Fruit fly (Drosophila melanogaster): ENCODE data around the gene kibra.

DNA sequence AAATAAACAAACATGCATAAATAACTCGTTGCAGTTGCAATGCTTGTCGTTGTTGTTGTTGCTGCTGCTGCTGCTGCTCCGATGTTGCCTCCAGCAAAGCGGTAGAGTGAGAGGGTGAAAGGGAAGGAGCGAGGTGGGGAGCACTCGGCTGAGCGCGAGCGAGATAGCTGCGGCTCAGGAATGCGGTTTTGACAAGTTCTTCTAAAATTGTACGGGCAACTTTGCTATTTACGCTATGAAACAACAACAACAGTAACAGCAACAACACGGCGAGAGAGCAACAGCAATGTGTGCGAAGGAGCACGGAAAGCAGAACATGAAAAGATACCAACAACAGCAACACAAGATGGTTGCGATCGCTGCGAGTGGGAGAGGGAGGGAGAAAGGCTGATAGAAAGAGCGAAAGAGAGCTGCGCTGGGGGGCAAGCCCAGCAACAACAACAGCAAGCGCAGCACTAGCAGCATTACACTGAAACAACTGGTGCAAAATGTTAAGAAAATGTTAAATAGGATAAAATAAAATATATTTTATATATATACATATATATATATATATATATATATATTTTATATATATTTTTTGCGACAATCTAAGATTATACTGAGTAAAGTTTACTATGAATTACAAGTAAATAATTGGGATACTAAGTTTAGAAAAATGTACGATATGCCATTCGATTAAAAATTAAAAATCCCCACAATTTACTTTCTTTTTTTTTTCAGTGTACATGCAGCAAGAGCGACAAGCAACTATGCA, 9.7 kb downstream of the kibra start:
- TF ChIP-seq fd96Ca (GFP tag; IDR thresholded peaks at IDR 0.05) = peak; percentile 75
- TF ChIP-seq gl (tag; optimal IDR thresholded peaks at IDR 0.05) = peak; percentile 72
- peak; percentile 92 for TF ChIP-seq CG9948 (tag; optimal IDR thresholded peaks at IDR 0.05)
- peak; percentile 63 for TF ChIP-seq CG34367 (tag; optimal IDR thresholded peaks at IDR 0.05)
- TF ChIP-seq Pif1B (GFP tag; optimal IDR thresholded peaks at IDR 0.05) = no peak
- TF ChIP-seq CG13204 (GFP tag; optimal IDR thresholded peaks at IDR 0.05) = peak; percentile 78
